Worm (Caenorhabditis elegans) whole organism, L4/young adult: ENCODE measurements around the gene abu-1.

Experiments
- W03F9.2 ChIP-seq: fragments of 150-350 bp; optimal IDR thresholded peaks from 2 replicates; lab custom pipeline; 2014; ENCODE audit warnings: missing biosample characterization, missing genetic modification characterization
- dao-5 ChIP-seq: sonication (generic microtip); optimal IDR thresholded peaks from 2 replicates; lab custom pipeline; 2016; ENCODE audit warnings: missing genotype, missing genetic modification characterization, moderate library complexity, missing compliant biosample characterization
- him-1 ChIP-seq: sonication (generic microtip); optimal IDR thresholded peaks from 2 replicates; lab custom pipeline; 2016; ENCODE audit warnings: missing genotype, missing genetic modification reagents, missing genetic modification characterization, missing compliant biosample characterization

DNA sequence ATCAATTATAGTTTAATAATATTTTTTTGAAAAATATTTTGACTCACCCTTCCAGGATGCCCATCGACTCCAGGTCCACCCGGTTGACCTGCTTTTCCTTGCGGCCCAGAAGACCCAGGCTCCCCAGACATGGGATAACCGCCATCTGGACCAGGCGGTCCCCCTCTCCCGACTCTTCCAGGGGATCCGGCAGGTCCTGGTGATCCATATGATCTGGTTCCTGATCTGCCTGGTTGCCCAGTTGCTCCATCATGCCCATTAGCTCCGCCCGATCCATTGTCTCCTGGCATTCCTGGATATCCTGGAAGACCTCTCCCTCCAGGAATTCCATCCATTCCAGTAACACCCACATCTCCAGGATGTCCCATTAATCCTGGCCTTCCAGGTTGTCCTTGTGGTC lies 12.1 kb upstream of the abu-1 start:
- TF ChIP-seq him-1: no peak
- no peak for TF ChIP-seq dao-5
- TF ChIP-seq W03F9.2 (tag; lab: Kevin White, UChicago): no peak
